Worm (Caenorhabditis elegans) whole organism, late embryonic: Measurements from ENCODE around the gene F46F5.16.

Experiments used
- C08G9.2 ChIP-seq: sonication (generic microtip); optimal IDR thresholded peaks from 2 replicates; lab custom pipeline; 2016; ENCODE audit warnings: mild to moderate bottlenecking, missing genetic modification characterization, moderate library complexity, missing compliant biosample characterization
- ceh-2 ChIP-seq: sonication (generic microtip); optimal IDR thresholded peaks from 2 replicates; lab custom pipeline; 2016; ENCODE audit warnings: missing genotype, missing genetic modification characterization, missing compliant biosample characterization
- ceh-24 ChIP-seq: sonication (generic microtip); optimal IDR thresholded peaks from 2 replicates; lab custom pipeline; 2016; ENCODE audit warnings: mild to moderate bottlenecking, missing genetic modification characterization, missing compliant biosample characterization
- ceh-34 ChIP-seq: sonication (generic microtip); optimal IDR thresholded peaks from 2 replicates; lab custom pipeline; 2016; ENCODE audit warnings: mild to moderate bottlenecking, missing genetic modification characterization, missing compliant biosample characterization
- ceh-6 ChIP-seq: fragments of 200-800 bp; sonication (Bioruptor generic); optimal IDR thresholded peaks from 2 replicates; lab custom pipeline; 2018; ENCODE audit warnings: mild to moderate bottlenecking, missing genetic modification characterization, missing compliant biosample characterization
- eyg-1 ChIP-seq: sonication (generic microtip); optimal IDR thresholded peaks from 2 replicates; lab custom pipeline; 2016; ENCODE audit warnings: missing genotype, missing genetic modification characterization, missing compliant biosample characterization
- mec-3 ChIP-seq: sonication (generic microtip); optimal IDR thresholded peaks from 2 replicates; lab custom pipeline; 2016; ENCODE audit warnings: borderline replicate concordance, missing genetic modification characterization, missing compliant biosample characterization
- pag-3 ChIP-seq: sonication (generic microtip); optimal IDR thresholded peaks from 2 replicates; lab custom pipeline; 2016; ENCODE audit warnings: missing compliant biosample characterization, missing genetic modification characterization, borderline replicate concordance
- pat-9 ChIP-seq: fragments of 200-800 bp; sonication (Bioruptor generic); optimal IDR thresholded peaks from 2 replicates; lab custom pipeline; 2018; ENCODE audit warnings: mild to moderate bottlenecking, missing genetic modification characterization, moderate library complexity, missing compliant biosample characterization
- pha-2 ChIP-seq: sonication (generic microtip); optimal IDR thresholded peaks from 2 replicates; lab custom pipeline; 2017; ENCODE audit warnings: mild to moderate bottlenecking, missing genetic modification characterization, missing compliant biosample characterization
- pha-4 ChIP-seq: fragments of 150-350 bp; optimal IDR thresholded peaks from 2 replicates; lab custom pipeline; 2018; ENCODE audit warnings: missing biosample characterization, missing genetic modification reagents, missing genetic modification characterization
- pqm-1 ChIP-seq: sonication (generic microtip); optimal IDR thresholded peaks from 2 replicates; lab custom pipeline; 2016; ENCODE audit warnings: missing genetic modification characterization, missing compliant biosample characterization
- tbx-2 ChIP-seq: sonication (generic microtip); optimal IDR thresholded peaks from 2 replicates; lab custom pipeline; 2016; ENCODE audit warnings: missing genetic modification characterization, missing compliant biosample characterization

DNA sequence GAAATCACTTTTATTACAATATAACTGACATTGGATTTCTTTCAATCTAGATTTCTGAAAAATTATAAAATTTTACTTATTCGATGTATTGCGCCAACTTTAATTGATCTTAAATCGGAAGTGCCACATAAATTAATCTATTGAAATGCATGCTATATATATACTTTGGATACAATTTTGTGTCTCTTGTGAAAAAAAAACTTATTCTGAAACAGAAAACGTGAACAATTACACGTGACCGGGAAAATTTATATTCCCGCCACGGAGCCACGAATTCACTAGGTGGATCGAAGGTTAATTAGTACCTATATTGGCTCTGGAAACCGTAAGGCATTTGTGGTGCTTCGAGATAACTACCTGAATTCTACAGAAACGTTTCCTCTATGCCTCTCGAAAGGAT is 12.7 kb downstream of the F46F5.16 start, which contains the start of gene F46F5.14:
- TF ChIP-seq eyg-1 (tag; lab: Kevin White, UChicago): no peak
- TF ChIP-seq pag-3 (tag; lab: Kevin White, UChicago): no peak
- TF ChIP-seq tbx-2: no peak
- TF ChIP-seq C08G9.2 (tag; lab: Kevin White, UChicago): no peak
- no peak for TF ChIP-seq ceh-2
- no peak for TF ChIP-seq ceh-6 (GFP tag; lab: Kevin White, UChicago)
- TF ChIP-seq ceh-34 (tag; lab: Kevin White, UChicago): no peak
- no peak for TF ChIP-seq pha-4 (tag; lab: Kevin White, UChicago)
- no peak for TF ChIP-seq mec-3
- TF ChIP-seq pat-9: no peak
- no peak for TF ChIP-seq pqm-1
- TF ChIP-seq ceh-24: no peak
- no peak for TF ChIP-seq pha-2
